Fruit fly (Drosophila melanogaster) whole organism, adult: ENCODE measurements around the gene CG34334.

Experiments
- CG11617 ChIP-seq: fragments of 200-800 bp; sonication (Bioruptor generic); optimal IDR thresholded peaks from 2 replicates; lab custom pipeline; 2017; ENCODE audit warnings: mild to moderate bottlenecking, missing biosample characterization, missing genetic modification reagents, missing genetic modification characterization
- CG33017 ChIP-seq: fragments of 200-800 bp; sonication (Bioruptor generic); optimal IDR thresholded peaks from 2 replicates; lab custom pipeline; 2018; ENCODE audit warnings: missing biosample characterization, mild to moderate bottlenecking, missing genetic modification characterization, moderate library complexity
- CG7045 ChIP-seq: fragments of 200-800 bp; sonication (Bioruptor generic); optimal IDR thresholded peaks from 2 replicates; lab custom pipeline; 2017; ENCODE audit warnings: missing biosample characterization, mild to moderate bottlenecking, missing genetic modification characterization
- CG7101 ChIP-seq: fragments of 200-800 bp; sonication (Bioruptor generic); optimal IDR thresholded peaks from 2 replicates; lab custom pipeline; 2018; ENCODE audit warnings: missing biosample characterization, mild to moderate bottlenecking, missing genetic modification characterization, moderate library complexity
- Crg-1 ChIP-seq: fragments of 200-800 bp; sonication (Bioruptor generic); optimal IDR thresholded peaks from 2 replicates; lab custom pipeline; 2016; ENCODE audit warnings: missing biosample characterization, missing genetic modification characterization
- pad ChIP-seq: fragments of 200-800 bp; sonication (Bioruptor generic); optimal IDR thresholded peaks from 3 replicates; lab custom pipeline; 2017; ENCODE audit warnings: missing biosample characterization, missing genetic modification characterization, mild to moderate bottlenecking, moderate library complexity, missing genetic modification reagents
- tj ChIP-seq: fragments of 200-800 bp; sonication (Bioruptor generic); optimal IDR thresholded peaks from 3 replicates; lab custom pipeline; 2017; ENCODE audit warnings: missing biosample characterization, mild to moderate bottlenecking, missing genetic modification characterization, moderate library complexity

DNA sequence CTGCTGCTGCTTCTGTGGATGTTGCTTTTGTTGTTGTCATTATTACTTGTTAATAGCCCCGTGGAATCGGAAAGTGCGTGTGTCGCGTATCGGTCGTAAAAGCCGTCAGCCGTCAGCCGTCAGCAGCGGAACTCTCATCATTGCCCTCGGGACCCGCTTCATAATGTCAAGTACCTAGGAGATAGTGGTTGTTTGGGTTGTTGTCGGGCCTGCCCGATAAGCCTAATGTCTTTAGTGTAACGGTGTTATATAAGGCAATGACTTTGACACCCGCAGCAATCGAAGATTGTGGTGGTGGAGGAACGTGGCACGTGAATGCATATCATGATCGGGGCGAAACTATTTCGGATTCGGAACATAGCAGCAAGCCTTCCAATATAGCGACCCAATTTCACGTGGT is 42.1 kb upstream of the CG34334 start:
- TF ChIP-seq pad (GFP tag; lab: Kevin White, UChicago) (no peak), Crg-1 (GFP tag; lab: Kevin White, UChicago) (no peak), CG7045 (no peak), CG33017 (tag; lab: Kevin White, UChicago) (no peak), CG11617 (no peak), CG7101 (tag; lab: Kevin White, UChicago) (no peak), tj (GFP tag; lab: Kevin White, UChicago) (no peak)
